Fruit fly (Drosophila melanogaster) whole organism, adult: ENCODE results near the gene pad.

Experiments used
- CG1620 ChIP-seq: fragments of 200-800 bp; sonication (Bioruptor generic); optimal IDR thresholded peaks from 2 replicates; lab custom pipeline; 2016; ENCODE audit warnings: missing biosample characterization, missing genetic modification characterization
- CG7101 ChIP-seq: fragments of 200-800 bp; sonication (Bioruptor generic); optimal IDR thresholded peaks from 2 replicates; lab custom pipeline; 2018; ENCODE audit warnings: missing biosample characterization, mild to moderate bottlenecking, missing genetic modification characterization, moderate library complexity
- ovo ChIP-seq: fragments of 200-800 bp; sonication (Bioruptor generic); optimal IDR thresholded peaks from 2 replicates; lab custom pipeline; 2016; ENCODE audit warnings: missing biosample characterization, missing genetic modification characterization
- tj ChIP-seq: fragments of 200-800 bp; sonication (Bioruptor generic); optimal IDR thresholded peaks from 3 replicates; lab custom pipeline; 2017; ENCODE audit warnings: missing biosample characterization, mild to moderate bottlenecking, missing genetic modification characterization, moderate library complexity

- TF ChIP-seq CG7101 (tag; lab: Kevin White, UChicago) (no peak), CG1620 (no peak), ovo (GFP tag; lab: Kevin White, UChicago) (no peak), tj (GFP tag; lab: Kevin White, UChicago) (peak; percentile 28)
Measured at dm6 chr3R:16336327-16337052, 5.6 kb upstream of the pad start.
